Fruit fly (Drosophila melanogaster) whole organism, embryonic: ENCODE results near the gene ArfGAP3.

Source experiments
- CG10979 ChIP-seq: fragments of 200-800 bp; sonication (Bioruptor generic); optimal IDR thresholded peaks from 2 replicates; lab custom pipeline; 2018; ENCODE audit warnings: missing biosample characterization, mild to moderate bottlenecking, missing genetic modification characterization, moderate library complexity
- CG11723 ChIP-seq: fragments of 200-800 bp; sonication (Bioruptor generic); optimal IDR thresholded peaks from 2 replicates; lab custom pipeline; 2017; ENCODE audit warnings: missing biosample characterization, mild to moderate bottlenecking, missing genetic modification characterization
- CG12071 ChIP-seq: fragments of 200-800 bp; sonication (Bioruptor generic); optimal IDR thresholded peaks from 3 replicates; lab custom pipeline; 2018; ENCODE audit warnings: missing biosample characterization, mild to moderate bottlenecking, missing genetic modification characterization
- CG12391 ChIP-seq: fragments of 200-800 bp; sonication (Bioruptor generic); optimal IDR thresholded peaks from 3 replicates; lab custom pipeline; 2018; ENCODE audit warnings: missing biosample characterization, mild to moderate bottlenecking, missing genetic modification characterization, moderate library complexity
- CG12769 ChIP-seq: fragments of 200-800 bp; sonication (Bioruptor generic); optimal IDR thresholded peaks from 2 replicates; lab custom pipeline; 2019; ENCODE audit warnings: missing biosample characterization, mild to moderate bottlenecking, missing genetic modification characterization, moderate library complexity
- CG17385 ChIP-seq: fragments of 200-800 bp; sonication (Bioruptor generic); optimal IDR thresholded peaks from 3 replicates; lab custom pipeline; 2018; ENCODE audit warnings: missing biosample characterization, mild to moderate bottlenecking, missing genetic modification characterization
- CG17568 ChIP-seq: fragments of 200-800 bp; sonication (Bioruptor generic); optimal IDR thresholded peaks from 2 replicates; lab custom pipeline; 2018; ENCODE audit warnings: missing biosample characterization, mild to moderate bottlenecking, missing genetic modification characterization, moderate library complexity
- CG18011 ChIP-seq: fragments of 200-800 bp; sonication (Bioruptor generic); optimal IDR thresholded peaks from 2 replicates; lab custom pipeline; 2017; ENCODE audit warnings: missing biosample characterization, missing genetic modification characterization, mild to moderate bottlenecking, moderate library complexity, missing genotype
- CG18619 ChIP-seq: fragments of 200-800 bp; sonication (Bioruptor generic); optimal IDR thresholded peaks from 3 replicates; lab custom pipeline; 2017; ENCODE audit warnings: missing biosample characterization, mild to moderate bottlenecking, missing genetic modification characterization
- CG2712 ChIP-seq: fragments of 200-800 bp; optimal IDR thresholded peaks from 3 replicates; lab custom pipeline; 2019; ENCODE audit warnings: missing biosample characterization, mild to moderate bottlenecking, missing genetic modification characterization, moderate library complexity
- CG30403 ChIP-seq: fragments of 200-800 bp; sonication (Bioruptor generic); optimal IDR thresholded peaks from 3 replicates; lab custom pipeline; 2016; ENCODE audit warnings: missing biosample characterization, missing genetic modification characterization
- CG31441 ChIP-seq: fragments of 200-800 bp; sonication (Bioruptor generic); IDR thresholded peaks from 2 replicates; pipeline ENCODE4 v1.3.6; 2022; ENCODE audit warnings: missing biosample characterization, missing genetic modification characterization
- CG4360 ChIP-seq: fragments of 200-800 bp; sonication (Bioruptor generic); IDR thresholded peaks from 2 replicates; pipeline ENCODE4 v1.3.6; 2022; ENCODE audit warnings: missing biosample characterization, missing genetic modification characterization
- CG4404 ChIP-seq: fragments of 200-800 bp; sonication (Bioruptor generic); IDR thresholded peaks from 2 replicates; pipeline ENCODE4 v1.3.6; 2022; ENCODE audit warnings: missing biosample characterization, missing genetic modification characterization
- CG4424 ChIP-seq: fragments of 200-800 bp; sonication (Bioruptor generic); optimal IDR thresholded peaks from 3 replicates; lab custom pipeline; 2016; ENCODE audit warnings: missing biosample characterization, missing genetic modification characterization
- CG4707 ChIP-seq: fragments of 200-800 bp; sonication (Bioruptor generic); optimal IDR thresholded peaks from 2 replicates; lab custom pipeline; 2018; ENCODE audit warnings: missing biosample characterization, mild to moderate bottlenecking, missing genetic modification characterization, moderate library complexity
- CG4820 ChIP-seq: fragments of 200-800 bp; sonication (Bioruptor generic); optimal IDR thresholded peaks from 3 replicates; lab custom pipeline; 2016; ENCODE audit warnings: missing biosample characterization, missing genetic modification characterization
- CG5245 ChIP-seq: fragments of 200-800 bp; sonication (Bioruptor generic); optimal IDR thresholded peaks from 3 replicates; lab custom pipeline; 2016; ENCODE audit warnings: missing biosample characterization, missing genetic modification characterization
- CG9437 ChIP-seq: fragments of 200-800 bp; sonication (Bioruptor generic); optimal IDR thresholded peaks from 2 replicates; lab custom pipeline; 2018; ENCODE audit warnings: missing biosample characterization, mild to moderate bottlenecking, missing genetic modification characterization
- CG9932 ChIP-seq: fragments of 200-800 bp; sonication (Bioruptor generic); IDR thresholded peaks from 2 replicates; pipeline ENCODE4 v1.3.6; 2022; ENCODE audit warnings: missing biosample characterization, missing genetic modification characterization
- CkIIα-i1 ChIP-seq: fragments of 200-800 bp; sonication (Bioruptor generic); IDR thresholded peaks from 2 replicates; pipeline ENCODE4 v1.3.6; 2022; ENCODE audit warnings: missing biosample characterization, missing genetic modification characterization
- CoRest ChIP-seq: fragments of 200-800 bp; sonication (Bioruptor generic); optimal IDR thresholded peaks from 3 replicates; lab custom pipeline; 2018; ENCODE audit warnings: missing biosample characterization, mild to moderate bottlenecking, missing genetic modification characterization, moderate library complexity
- Dll ChIP-seq: fragments of 200-800 bp; sonication (Bioruptor generic); IDR thresholded peaks from 4 replicates; pipeline ENCODE4 v1.3.6; 2022; ENCODE audit warnings: missing biosample characterization, missing genetic modification characterization; ENCODE audit not compliant: partially characterized antibody
- GATAe ChIP-seq: fragments of 200-800 bp; sonication (Bioruptor generic); conservative IDR thresholded peaks from 2 replicates; pipeline ENCODE4 v1.3.6; 2022; ENCODE audit warnings: missing biosample characterization, missing genetic modification characterization
- H15 ChIP-seq: fragments of 200-800 bp; sonication (Bioruptor generic); IDR thresholded peaks from 3 replicates; pipeline ENCODE4 v1.3.6; 2022; ENCODE audit warnings: missing biosample characterization, missing genetic modification characterization
- Hmx ChIP-seq: fragments of 200-800 bp; sonication (Bioruptor generic); optimal IDR thresholded peaks from 2 replicates; lab custom pipeline; 2016; ENCODE audit warnings: missing biosample characterization, missing genetic modification characterization
- Kr ChIP-seq: fragments of 200-800 bp; sonication (Bioruptor generic); optimal IDR thresholded peaks from 2 replicates; lab custom pipeline; 2017; ENCODE audit warnings: missing biosample characterization, mild to moderate bottlenecking, missing genetic modification characterization
- Nf-YA ChIP-seq: fragments of 200-800 bp; sonication (Bioruptor generic); IDR thresholded peaks from 2 replicates; pipeline ENCODE4 v1.3.6; 2022; ENCODE audit warnings: missing biosample characterization, missing genetic modification characterization
- Pdp1 ChIP-seq, 2 experiments: fragments of 200-800 bp; sonication (Bioruptor generic); optimal IDR thresholded peaks; 3 replicates each; lab custom pipeline; 2016; ENCODE audit warnings: missing biosample characterization in 2 of 2, missing genetic modification characterization in 2 of 2, mild to moderate bottlenecking in 1 of 2, moderate library complexity in 1 of 2
- Sox102F ChIP-seq: fragments of 200-800 bp; sonication (Bioruptor generic); optimal IDR thresholded peaks from 2 replicates; lab custom pipeline; 2018; ENCODE audit warnings: missing biosample characterization, mild to moderate bottlenecking, missing genetic modification characterization, moderate library complexity
- TFAM ChIP-seq: fragments of 200-800 bp; sonication (Bioruptor generic); optimal IDR thresholded peaks from 2 replicates; lab custom pipeline; 2017; ENCODE audit warnings: missing biosample characterization, missing genetic modification characterization, inconsistent platforms
- Xrp1 ChIP-seq: fragments of 200-800 bp; sonication (Bioruptor generic); IDR thresholded peaks from 2 replicates; pipeline ENCODE4 v1.3.6; 2022; ENCODE audit warnings: missing biosample characterization, missing genetic modification characterization
- bcd ChIP-seq: fragments of 200-800 bp; sonication (Bioruptor generic); optimal IDR thresholded peaks from 2 replicates; lab custom pipeline; 2017; ENCODE audit warnings: missing biosample characterization, mild to moderate bottlenecking, missing genetic modification characterization
- bsh ChIP-seq, 2 experiments: fragments of 200-800 bp; sonication (Bioruptor generic); optimal IDR thresholded peaks; 2 replicates each; lab custom pipeline; 2017 to 2018; ENCODE audit warnings: mild to moderate bottlenecking in 2 of 2, missing biosample characterization in 2 of 2, missing genetic modification characterization in 2 of 2, moderate library complexity in 1 of 2
- cato ChIP-seq: fragments of 200-800 bp; sonication (Bioruptor generic); optimal IDR thresholded peaks from 2 replicates; lab custom pipeline; 2016; ENCODE audit warnings: missing biosample characterization, missing genetic modification characterization, borderline replicate concordance
- crp ChIP-seq, 2 experiments: fragments of 200-800 bp; sonication (Bioruptor generic); optimal IDR thresholded peaks; 2 replicates in 1 of 2; 3 replicates in 1 of 2; lab custom pipeline; 2017; ENCODE audit warnings: missing biosample characterization in 2 of 2, missing genetic modification characterization in 2 of 2, mild to moderate bottlenecking in 1 of 2, moderate library complexity in 1 of 2
- gcm2 ChIP-seq: fragments of 200-800 bp; sonication (Bioruptor generic); optimal IDR thresholded peaks from 2 replicates; lab custom pipeline; 2016; ENCODE audit warnings: missing biosample characterization, missing genetic modification characterization
- hkb ChIP-seq, 2 experiments: fragments of 200-800 bp in 1 of 2; fragments of >200 bp in 1 of 2; sonication (Bioruptor generic) in 1 of 2; IDR thresholded peaks in 1 of 2; optimal IDR thresholded peaks in 1 of 2; 2 replicates each; pipeline versions ENCODE4 v1.3.6 to Lab custom; 2017 to 2022; ENCODE audit warnings: missing biosample characterization in 1 of 2, missing genetic modification characterization in 1 of 2
- nau ChIP-seq: fragments of 200-800 bp; sonication (Bioruptor generic); optimal IDR thresholded peaks from 3 replicates; lab custom pipeline; 2017; ENCODE audit warnings: missing biosample characterization, mild to moderate bottlenecking, missing genetic modification characterization, missing genetic modification reagents
- nerfin-1 ChIP-seq: fragments of 200-800 bp; sonication (Bioruptor generic); optimal IDR thresholded peaks from 3 replicates; lab custom pipeline; 2019; ENCODE audit warnings: missing biosample characterization, mild to moderate bottlenecking, missing genetic modification characterization, moderate library complexity
- odd ChIP-seq: fragments of 200-800 bp; sonication (Bioruptor generic); optimal IDR thresholded peaks from 2 replicates; lab custom pipeline; 2017; ENCODE audit warnings: missing biosample characterization, mild to moderate bottlenecking, missing genetic modification characterization
- pfk ChIP-seq: fragments of 200-800 bp; sonication (Bioruptor generic); optimal IDR thresholded peaks from 2 replicates; lab custom pipeline; 2018; ENCODE audit warnings: missing biosample characterization, mild to moderate bottlenecking, missing genetic modification characterization, moderate library complexity
- slbo ChIP-seq: fragments of 200-800 bp; sonication (Bioruptor generic); IDR thresholded peaks from 2 replicates; pipeline ENCODE4 v1.3.6; 2022; ENCODE audit warnings: missing biosample characterization, missing genetic modification characterization
- sqz ChIP-seq: fragments of 200-800 bp; sonication (Bioruptor generic); optimal IDR thresholded peaks from 3 replicates; lab custom pipeline; 2018; ENCODE audit warnings: missing biosample characterization, mild to moderate bottlenecking, missing genetic modification characterization
- tx ChIP-seq: fragments of 200-800 bp; sonication (Bioruptor generic); optimal IDR thresholded peaks from 2 replicates; lab custom pipeline; 2016; ENCODE audit warnings: missing biosample characterization, missing genetic modification characterization
- vnd ChIP-seq: fragments of 200-800 bp; sonication (Bioruptor generic); IDR thresholded peaks from 3 replicates; pipeline ENCODE4 v1.3.6; 2022; ENCODE audit warnings: missing biosample characterization, missing genetic modification characterization; ENCODE audit not compliant: partially characterized antibody
- vvl ChIP-seq: fragments of 200-800 bp; sonication (Bioruptor generic); IDR thresholded peaks from 2 replicates; pipeline ENCODE4 v1.3.6; 2022; ENCODE audit warnings: missing biosample characterization, missing genetic modification characterization
- zf30C ChIP-seq: fragments of 200-800 bp; sonication (Bioruptor generic); optimal IDR thresholded peaks from 3 replicates; lab custom pipeline; 2018; ENCODE audit warnings: missing biosample characterization, mild to moderate bottlenecking, missing genetic modification characterization

Gene ArfGAP3

DNA sequence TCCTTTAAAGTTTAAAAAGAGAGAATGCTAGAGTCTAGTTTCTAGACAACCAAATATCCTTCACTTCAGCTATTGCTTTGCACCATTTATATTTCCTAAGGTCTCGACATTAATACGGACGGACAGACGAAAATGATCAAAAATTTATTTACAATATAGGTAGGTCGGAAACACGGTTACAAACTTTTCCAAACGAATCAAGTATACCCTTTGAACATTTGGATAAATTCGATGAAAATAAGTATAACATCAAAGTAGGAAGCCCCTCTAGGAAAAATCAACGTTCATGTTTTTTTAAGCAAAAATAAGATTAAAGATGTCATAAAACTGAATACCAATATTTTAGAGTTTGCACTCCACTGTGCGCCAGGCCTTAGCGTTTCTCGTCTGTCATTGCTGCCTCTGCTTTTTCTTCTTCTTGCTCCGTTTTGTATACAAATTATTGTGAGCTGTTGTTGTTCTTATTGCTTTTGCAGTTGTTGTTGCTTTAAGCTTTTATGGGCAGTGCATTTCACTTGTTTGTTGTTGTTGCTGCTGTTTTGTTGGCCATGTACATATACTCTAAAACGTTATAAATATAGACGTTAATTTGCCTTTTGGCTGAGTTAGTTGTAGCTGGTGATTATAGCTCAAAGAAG, 25.7 kb upstream of the ArfGAP3 start (continued):
- TF ChIP-seq CoRest (tag; lab: Kevin White, UChicago) (peak; percentile 18), H15 (GFP tag; lab: Robert Waterston, UW) (0 out of 3 replicates have a peak, but pooled peaks have one; percentile 18), CG4707 (GFP tag; lab: Kevin White, UChicago) (peak; percentile 45), CG9437 (GFP tag; lab: Kevin White, UChicago) (peak; percentile 35), CG4424 (GFP tag; lab: Kevin White, UChicago) (peak; percentile 14), CG2712 (tag; lab: Kevin White, UChicago) (peak; percentile 36), CG18619 (no peak), Nf-YA (no peak), gcm2 (no peak), bsh (GFP tag; optimal IDR thresholded peaks at IDR 0.05; lab: Kevin White, UChicago) (peak in 1 of 2 experiments; percentile 29), CG4360 (peak; percentile 83), Pdp1 (GFP tag; optimal IDR thresholded peaks at IDR 0.05; lab: Kevin White, UChicago) (no peak), bcd (GFP tag; lab: Kevin White, UChicago) (no peak), cato (GFP tag; lab: Kevin White, UChicago) (no peak), odd (GFP tag; lab: Kevin White, UChicago) (no peak), Dll (GFP tag; lab: Robert Waterston, UW) (0 out of 4 replicates have a peak, but pooled peaks have one; percentile 10), CG17385 (GFP tag; lab: Kevin White, UChicago) (peak; percentile 83), slbo (GFP tag; lab: Robert Waterston, UW) (no peak), GATAe (GFP tag; lab: Robert Waterston, UW) (no peak), CG9932 (GFP tag; lab: Robert Waterston, UW) (no peak), CG11723 (GFP tag; lab: Kevin White, UChicago) (peak; percentile 0), TFAM (GFP tag; lab: Kevin White, UChicago) (no peak), nerfin-1 (no peak), vvl (GFP tag; lab: Robert Waterston, UW) (peak; percentile 44), CG18011 (GFP tag; lab: Kevin White, UChicago) (no peak), zf30C (GFP tag; lab: Kevin White, UChicago) (no peak), Hmx (no peak), CG12391 (tag; lab: Kevin White, UChicago) (peak; percentile 2), CG5245 (GFP tag; lab: Kevin White, UChicago) (peak; percentile 6), CG10979 (peak; percentile 12), vnd (GFP tag; lab: Robert Waterston, UW) (no peak), CG4820 (GFP tag; lab: Kevin White, UChicago) (peak; percentile 14), tx (GFP tag; lab: Kevin White, UChicago) (no peak), CG12769 (tag; lab: Kevin White, UChicago) (no peak), Xrp1 (GFP tag; lab: Robert Waterston, UW) (0 out of 2 replicates have a peak, but pooled peaks have one; percentile 28), CG31441 (0 out of 2 replicates have a peak, but pooled peaks have one; percentile 32), CG30403 (GFP tag; lab: Kevin White, UChicago) (peak; percentile 40), Sox102F (GFP tag; lab: Kevin White, UChicago) (peak; percentile 4), CG12071 (GFP tag; lab: Kevin White, UChicago) (no peak), CkIIα-i1 (no peak), CG4404 (GFP tag; lab: Robert Waterston, UW) (no peak), crp (GFP tag; optimal IDR thresholded peaks at IDR 0.05; lab: Kevin White, UChicago) (no peak), pfk (GFP tag; lab: Kevin White, UChicago) (no peak), nau (GFP tag; lab: Kevin White, UChicago) (no peak), Kr (GFP tag; lab: Kevin White, UChicago) (no peak), CG17568 (no peak), hkb (optimal IDR thresholded peaks at IDR 0.05; lab: Kevin White, UChicago) (no peak), hkb (GFP tag; IDR thresholded peaks at IDR 0.05; lab: Robert Waterston, UW) (0 out of 2 replicates have a peak, but pooled peaks have one; percentile 39), sqz (no peak)
